Fruit fly (Drosophila melanogaster) whole organism, wandering third instar larva: Measurements from ENCODE around the gene Pino.

Source experiments
- Abd-B ChIP-seq: fragments of >200 bp; optimal IDR thresholded peaks from 2 replicates; lab custom pipeline; 2017; ENCODE audit warnings: missing biosample characterization, missing genetic modification characterization
- CG32264 ChIP-seq: fragments of 200-800 bp; sonication (Bioruptor generic); optimal IDR thresholded peaks from 2 replicates; lab custom pipeline; 2016; ENCODE audit warnings: missing biosample characterization, missing genetic modification characterization
- CG9705 ChIP-seq: fragments of 200-800 bp; sonication (Bioruptor generic); optimal IDR thresholded peaks from 2 replicates; lab custom pipeline; 2018; ENCODE audit warnings: missing biosample characterization, mild to moderate bottlenecking, missing genetic modification characterization
- CrebA ChIP-seq: fragments of 200-800 bp; sonication (Bioruptor generic); optimal IDR thresholded peaks from 2 replicates; lab custom pipeline; 2016; ENCODE audit warnings: missing biosample characterization, mild to moderate bottlenecking, missing genetic modification characterization, borderline replicate concordance
- Dfd ChIP-seq: fragments of >200 bp; optimal IDR thresholded peaks from 2 replicates; lab custom pipeline; 2017; ENCODE audit warnings: missing biosample characterization, missing genetic modification characterization
- Dif ChIP-seq: fragments of 200-275, 200-300 bp; sonication (Bioruptor generic); optimal IDR thresholded peaks from 2 replicates; lab custom pipeline; 2018; ENCODE audit warnings: missing biosample characterization, missing genetic modification characterization; ENCODE audit not compliant: partially characterized antibody
- GATAd ChIP-seq: sonication (Bioruptor generic); optimal IDR thresholded peaks from 2 replicates; lab custom pipeline; 2016; ENCODE audit warnings: missing biosample characterization, missing genetic modification characterization
- HLH106 ChIP-seq: fragments of 200-800 bp; optimal IDR thresholded peaks from 3 replicates; lab custom pipeline; 2019; ENCODE audit warnings: missing biosample characterization, mild to moderate bottlenecking, missing genetic modification characterization, moderate library complexity
- Hnf4 ChIP-seq: fragments of 200-800 bp; sonication (Bioruptor generic); optimal IDR thresholded peaks from 2 replicates; lab custom pipeline; 2016; ENCODE audit warnings: missing biosample characterization, mild to moderate bottlenecking, missing genetic modification characterization
- Hr78 ChIP-seq: fragments of >200 bp; optimal IDR thresholded peaks from 2 replicates; lab custom pipeline; 2017; ENCODE audit warnings: missing biosample characterization, missing genetic modification characterization
- Hr83 ChIP-seq: fragments of 200-300 bp; sonication (Bioruptor generic); optimal IDR thresholded peaks from 2 replicates; lab custom pipeline; 2016; ENCODE audit warnings: missing biosample characterization, mild to moderate bottlenecking, missing genetic modification characterization, moderate library complexity; ENCODE audit not compliant: poor library complexity, severe bottlenecking
- Jra ChIP-seq: sonication (Bioruptor generic); optimal IDR thresholded peaks from 2 replicates; lab custom pipeline; 2016; ENCODE audit warnings: missing biosample characterization, missing genetic modification characterization
- Mio ChIP-seq: sonication (Bioruptor generic); optimal IDR thresholded peaks from 2 replicates; lab custom pipeline; 2016; ENCODE audit warnings: missing biosample characterization, missing genetic modification characterization
- Myc ChIP-seq: fragments of >200 bp; optimal IDR thresholded peaks from 2 replicates; lab custom pipeline; 2017
- N ChIP-seq: fragments of >200 bp; optimal IDR thresholded peaks from 2 replicates; lab custom pipeline; 2018; ENCODE audit warnings: missing biosample characterization, missing external identifiers, missing genetic modification characterization
- OdsH ChIP-seq: fragments of 200-800 bp; sonication (Bioruptor generic); optimal IDR thresholded peaks from 2 replicates; lab custom pipeline; 2016; ENCODE audit warnings: missing biosample characterization, mild to moderate bottlenecking, missing genetic modification characterization
- Rel ChIP-seq, 2 experiments: fragments of 200-800 bp; sonication (Bioruptor generic) in 1 of 2; optimal IDR thresholded peaks; 2 replicates in 1 of 2; 3 replicates in 1 of 2; lab custom pipeline; 2016 to 2019; ENCODE audit warnings: mild to moderate bottlenecking in 2 of 2, missing biosample characterization in 2 of 2, missing genetic modification characterization in 2 of 2, moderate library complexity in 1 of 2
- Sp1 ChIP-seq: fragments of 200-800 bp; sonication (Bioruptor generic); optimal IDR thresholded peaks from 3 replicates; lab custom pipeline; 2019; ENCODE audit warnings: missing biosample characterization, mild to moderate bottlenecking, missing genetic modification characterization, moderate library complexity
- Vsx2 ChIP-seq: fragments of 200-300, 225-300 bp; sonication (Bioruptor generic); optimal IDR thresholded peaks from 2 replicates; lab custom pipeline; 2018; ENCODE audit warnings: missing biosample characterization, missing genetic modification characterization; ENCODE audit not compliant: partially characterized antibody
- br ChIP-seq: fragments of 200-800 bp; sonication (Bioruptor generic); optimal IDR thresholded peaks from 2 replicates; lab custom pipeline; 2016; ENCODE audit warnings: missing biosample characterization, missing genetic modification characterization
- brk ChIP-seq: fragments of 200-800 bp; sonication (Bioruptor generic); optimal IDR thresholded peaks from 2 replicates; lab custom pipeline; 2016; ENCODE audit warnings: missing biosample characterization, mild to moderate bottlenecking, missing genetic modification characterization
- dl ChIP-seq, 2 experiments: fragments of 175-275, 200-275 bp in 1 of 2; fragments of 200-275 bp in 1 of 2; sonication (Bioruptor generic); optimal IDR thresholded peaks; lab custom pipeline; 2018; ENCODE audit warnings: mild to moderate bottlenecking in 2 of 2, missing biosample characterization in 2 of 2, missing genetic modification characterization in 2 of 2, moderate library complexity in 2 of 2; ENCODE audit not compliant: partially characterized antibody in 2 of 2, insufficient read depth in 1 of 2
- dmrt93B ChIP-seq: fragments of 200-800 bp; sonication (Bioruptor generic); optimal IDR thresholded peaks from 2 replicates; lab custom pipeline; 2018; ENCODE audit warnings: missing biosample characterization, mild to moderate bottlenecking, missing genetic modification characterization
- dsf ChIP-seq: sonication (Bioruptor generic); optimal IDR thresholded peaks from 2 replicates; lab custom pipeline; 2016; ENCODE audit warnings: missing biosample characterization, missing genetic modification characterization, borderline replicate concordance
- ey ChIP-seq: fragments of 200-800 bp; sonication (Bioruptor generic); optimal IDR thresholded peaks from 2 replicates; lab custom pipeline; 2016; ENCODE audit warnings: missing biosample characterization, missing genetic modification characterization
- foxo ChIP-seq, 2 experiments: fragments of 200-800 bp; sonication (Bioruptor generic); optimal IDR thresholded peaks; 2 replicates in 1 of 2; 3 replicates in 1 of 2; lab custom pipeline; 2016 to 2017; ENCODE audit warnings: missing biosample characterization in 2 of 2, missing genetic modification characterization in 2 of 2
- fru ChIP-seq: fragments of 200-800 bp; sonication (Bioruptor generic); optimal IDR thresholded peaks from 3 replicates; lab custom pipeline; 2016; ENCODE audit warnings: missing biosample characterization, mild to moderate bottlenecking, missing genetic modification characterization
- h ChIP-seq: fragments of 200-800 bp; sonication (Bioruptor generic); optimal IDR thresholded peaks from 3 replicates; lab custom pipeline; 2016; ENCODE audit warnings: missing biosample characterization, mild to moderate bottlenecking, missing genetic modification characterization
- jim ChIP-seq: fragments of 175-275, 200-325 bp; sonication (Bioruptor generic); optimal IDR thresholded peaks from 2 replicates; lab custom pipeline; 2016; ENCODE audit warnings: missing biosample characterization, mild to moderate bottlenecking, missing genetic modification characterization
- lola ChIP-seq: fragments of >200 bp; optimal IDR thresholded peaks from 2 replicates; lab custom pipeline; 2017; ENCODE audit warnings: missing biosample characterization, missing genetic modification characterization
- pan ChIP-seq: fragments of >200 bp; optimal IDR thresholded peaks from 2 replicates; lab custom pipeline; 2017
- psq ChIP-seq: fragments of 200-800 bp; sonication (Bioruptor generic); optimal IDR thresholded peaks from 3 replicates; lab custom pipeline; 2017; ENCODE audit warnings: missing biosample characterization, mild to moderate bottlenecking, missing genetic modification characterization, moderate library complexity
- rgr ChIP-seq: fragments of 200-800 bp; sonication (Bioruptor generic); optimal IDR thresholded peaks from 3 replicates; lab custom pipeline; 2016; ENCODE audit warnings: missing biosample characterization, mild to moderate bottlenecking, missing genetic modification characterization
- sage ChIP-seq: fragments of 200-800 bp; sonication (Bioruptor generic); optimal IDR thresholded peaks from 2 replicates; lab custom pipeline; 2016; ENCODE audit warnings: missing biosample characterization, mild to moderate bottlenecking, missing genetic modification characterization
- sv ChIP-seq: fragments of 200-800 bp; sonication (Bioruptor generic); optimal IDR thresholded peaks from 3 replicates; lab custom pipeline; 2016; ENCODE audit warnings: missing biosample characterization, missing genetic modification characterization
- tai ChIP-seq: sonication (Bioruptor generic); optimal IDR thresholded peaks from 2 replicates; lab custom pipeline; 2016; ENCODE audit warnings: missing biosample characterization, missing genetic modification characterization
- usp ChIP-seq: fragments of >200 bp; optimal IDR thresholded peaks from 2 replicates; lab custom pipeline; 2017; ENCODE audit warnings: missing biosample characterization, missing genetic modification characterization
- woc ChIP-seq: sonication (Bioruptor generic); optimal IDR thresholded peaks from 2 replicates; lab custom pipeline; 2016; ENCODE audit warnings: missing biosample characterization, mild to moderate bottlenecking, missing genetic modification characterization

The Pino gene

dm6 chr2L:1120206-1120902, 8.4 kb downstream of the Pino start:
- no peak for TF ChIP-seq CG9705 (GFP tag; lab: Kevin White, UChicago)
- no peak for TF ChIP-seq sage (GFP tag; lab: Kevin White, UChicago)
- no peak for TF ChIP-seq Hnf4
- peak; percentile 81 for TF ChIP-seq h (GFP tag; lab: Kevin White, UChicago)
- no peak for TF ChIP-seq Rel (GFP tag; optimal IDR thresholded peaks at IDR 0.05; lab: Kevin White, UChicago)
- TF ChIP-seq Rel (tag; optimal IDR thresholded peaks at IDR 0.05; lab: Kevin White, UChicago), result peak; percentile 73

- TF ChIP-seq Dif (GFP tag; lab: Kevin White, UChicago), result peak; percentile 88
- TF ChIP-seq woc, result peak; percentile 78
- peak; percentile 72 for TF ChIP-seq brk (GFP tag; lab: Kevin White, UChicago)
- TF ChIP-seq br, result peak; percentile 89
- peak; percentile 61 for TF ChIP-seq Sp1 (GFP tag; lab: Kevin White, UChicago)
- no peak for TF ChIP-seq GATAd (GFP tag; lab: Kevin White, UChicago)
- peak; percentile 51 for TF ChIP-seq Hr83
- peak; percentile 83 for TF ChIP-seq OdsH (GFP tag; lab: Kevin White, UChicago)
- peak; percentile 89 for TF ChIP-seq ey (GFP tag; lab: Kevin White, UChicago)
- TF ChIP-seq Hnf4, result peak; percentile 81
- peak; percentile 81 for TF ChIP-seq rgr (GFP tag; lab: Kevin White, UChicago)
- TF ChIP-seq Dfd (GFP tag; lab: Kevin White, UChicago), result no peak
- TF ChIP-seq HLH106 (tag; lab: Kevin White, UChicago), result peak; percentile 60
- peak; percentile 71 for TF ChIP-seq Jra (GFP tag; lab: Kevin White, UChicago)
- no peak for TF ChIP-seq CG9705 (GFP tag; lab: Kevin White, UChicago)
- no peak for TF ChIP-seq dsf
- TF ChIP-seq jim, result no peak
- peak; percentile 87 for TF ChIP-seq psq (GFP tag; lab: Kevin White, UChicago)
- peak; percentile 91 for TF ChIP-seq h (GFP tag; lab: Kevin White, UChicago)
- TF ChIP-seq Hr78 (GFP tag; lab: Kevin White, UChicago), result no peak
- no peak for TF ChIP-seq usp
- TF ChIP-seq Mio, result peak; percentile 24
- peak; percentile 31 to 74 for TF ChIP-seq dl (GFP tag; optimal IDR thresholded peaks at IDR 0.05; lab: Kevin White, UChicago; ENCODE audit: insufficient read depth in 1 of 2, partially characterized antibody in 2 of 2)
- peak; percentile 76 for TF ChIP-seq sv (GFP tag; lab: Kevin White, UChicago)
- peak; percentile 38 for TF ChIP-seq Rel (GFP tag; optimal IDR thresholded peaks at IDR 0.05; lab: Kevin White, UChicago)
- TF ChIP-seq Rel (tag; optimal IDR thresholded peaks at IDR 0.05; lab: Kevin White, UChicago), result peak; percentile 51
- TF ChIP-seq dmrt93B, result peak; percentile 44
- TF ChIP-seq N (GFP tag; lab: Kevin White, UChicago), result no peak
- TF ChIP-seq sage (GFP tag; lab: Kevin White, UChicago), result peak; percentile 71
- no peak for TF ChIP-seq Myc (lab: Kevin White, UChicago)
- no peak for TF ChIP-seq Abd-B
- TF ChIP-seq foxo (GFP tag; optimal IDR thresholded peaks at IDR 0.05; lab: Kevin White, UChicago), result peak; percentile 43 to 88
- peak; percentile 86 for TF ChIP-seq fru (GFP tag; lab: Kevin White, UChicago)
- TF ChIP-seq CG32264 (GFP tag; lab: Kevin White, UChicago), result peak; percentile 57
- peak; percentile 86 for TF ChIP-seq tai (GFP tag; lab: Kevin White, UChicago)
- no peak for TF ChIP-seq lola (GFP tag; lab: Kevin White, UChicago)
- peak; percentile 83 for TF ChIP-seq pan (lab: Kevin White, UChicago)
- TF ChIP-seq Vsx2 (GFP tag; lab: Kevin White, UChicago), result peak; percentile 73
- peak; percentile 65 for TF ChIP-seq CrebA (GFP tag; lab: Kevin White, UChicago)
Measured at dm6 chr2L:1118880-1119809, 9.6 kb downstream of the Pino start.
